Worm (Caenorhabditis elegans) whole organism, L3 larva: ENCODE results near the gene clec-41.

Experiments used
- aly-2 ChIP-seq: fragments of 150-350 bp; optimal IDR thresholded peaks from 2 replicates; lab custom pipeline; 2014; ENCODE audit warnings: missing biosample characterization, missing genetic modification characterization
- ceh-28 ChIP-seq: fragments of 150-350 bp; optimal IDR thresholded peaks from 2 replicates; lab custom pipeline; 2014; ENCODE audit warnings: missing biosample characterization, missing genetic modification reagents, missing genetic modification characterization
- ceh-82 ChIP-seq: fragments of 150-350 bp; optimal IDR thresholded peaks from 2 replicates; lab custom pipeline; 2014; ENCODE audit warnings: missing biosample characterization, missing genetic modification characterization
- daf-12 ChIP-seq: fragments of 150-350 bp; optimal IDR thresholded peaks from 2 replicates; lab custom pipeline; 2014; ENCODE audit warnings: missing biosample characterization, missing genetic modification reagents, missing genetic modification characterization
- egl-27 ChIP-seq: sonication (generic microtip); optimal IDR thresholded peaks from 4 replicates; lab custom pipeline; 2017; ENCODE audit warnings: missing biosample characterization, missing genetic modification reagents, missing genetic modification characterization
- elt-3 ChIP-seq, 3 experiments: fragments of 150-350 bp in 1 of 3; sonication (generic microtip) in 2 of 3; optimal IDR thresholded peaks; 2 replicates in 2 of 3; 4 replicates in 1 of 3; lab custom pipeline; 2014 to 2017; ENCODE audit warnings: missing biosample characterization in 3 of 3, missing genetic modification characterization in 3 of 3
- fkh-2 ChIP-seq: fragments of 150-350 bp; optimal IDR thresholded peaks from 2 replicates; lab custom pipeline; 2014; ENCODE audit warnings: missing biosample characterization, missing genetic modification reagents, missing genetic modification characterization
- fos-1 ChIP-seq: fragments of 150-350 bp; optimal IDR thresholded peaks from 2 replicates; lab custom pipeline; 2014; ENCODE audit warnings: missing biosample characterization, missing genetic modification characterization
- jun-1 ChIP-seq: fragments of 150-350 bp; optimal IDR thresholded peaks from 2 replicates; lab custom pipeline; 2014; ENCODE audit warnings: missing biosample characterization, missing genetic modification reagents, missing genetic modification characterization
- lin-15B ChIP-seq: fragments of 150-350 bp; optimal IDR thresholded peaks from 2 replicates; lab custom pipeline; 2014; ENCODE audit warnings: missing biosample characterization, missing genetic modification characterization
- lin-39 ChIP-seq: fragments of 150-350 bp; optimal IDR thresholded peaks from 2 replicates; lab custom pipeline; 2018; ENCODE audit warnings: missing biosample characterization, missing genetic modification reagents, missing genetic modification characterization
- nhr-25 ChIP-seq: sonication (generic microtip); optimal IDR thresholded peaks from 2 replicates; lab custom pipeline; 2017; ENCODE audit warnings: missing biosample characterization, missing genetic modification characterization
- nhr-77 ChIP-seq: fragments of 150-350 bp; optimal IDR thresholded peaks from 2 replicates; lab custom pipeline; 2014; ENCODE audit warnings: missing biosample characterization, missing genetic modification characterization
- tbx-2 ChIP-seq: sonication (generic microtip); optimal IDR thresholded peaks from 2 replicates; lab custom pipeline; 2016; ENCODE audit warnings: mild to moderate bottlenecking, missing genetic modification characterization, missing compliant biosample characterization

DNA sequence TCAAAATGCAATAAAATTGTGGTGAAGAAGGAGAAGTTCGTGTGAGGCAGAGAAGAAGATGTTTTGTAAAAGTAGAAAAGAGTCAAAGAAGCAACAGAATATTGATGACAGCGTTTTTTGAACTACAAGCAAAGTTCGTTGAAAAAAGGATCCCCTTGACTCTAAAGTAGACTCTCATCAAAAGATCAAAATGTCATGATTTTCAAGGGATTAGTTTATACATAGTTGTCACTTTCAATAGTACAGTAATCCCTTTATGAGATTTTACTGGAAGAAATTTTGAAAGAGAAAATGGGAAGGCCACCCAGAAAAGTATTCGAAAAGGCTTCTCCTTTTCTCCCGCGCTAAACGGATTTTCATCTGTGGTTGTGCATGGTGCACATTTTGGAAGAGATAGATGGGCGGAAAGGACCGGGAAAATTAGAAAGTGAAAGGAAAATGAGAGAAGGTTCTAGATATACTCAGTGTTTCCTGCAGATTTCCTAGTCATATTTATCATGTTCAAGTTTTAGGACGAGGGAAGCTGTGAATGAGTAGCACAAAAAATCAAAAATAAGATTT is 24.9 kb downstream of the clec-41 start:
- TF ChIP-seq aly-2 (tag; lab: Kevin White, UChicago): no peak
- no peak for TF ChIP-seq lin-15B
- TF ChIP-seq fkh-2 (tag; lab: Kevin White, UChicago): no peak
- TF ChIP-seq elt-3 (tag; optimal IDR thresholded peaks at IDR 0.05; lab: Kevin White, UChicago): no peak
- TF ChIP-seq fos-1: no peak
- TF ChIP-seq daf-12 (tag; lab: Kevin White, UChicago): no peak
- TF ChIP-seq lin-39 (tag; lab: Kevin White, UChicago): no peak
- no peak for TF ChIP-seq nhr-77 (tag; lab: Kevin White, UChicago)
- no peak for TF ChIP-seq egl-27 (tag; lab: Kevin White, UChicago)
- TF ChIP-seq tbx-2: no peak
- TF ChIP-seq jun-1 (tag; lab: Kevin White, UChicago): no peak
- no peak for TF ChIP-seq ceh-28
- no peak for TF ChIP-seq ceh-82
- TF ChIP-seq nhr-25 (tag; lab: Kevin White, UChicago): no peak
